Worm (Caenorhabditis elegans): ENCODE data around the gene W01F3.2.

Gene W01F3.2

ce11 chrV:20660025-20660424, at the start of gene W01F3.2:
Gene W01F3.2 (plus strand): TSS chrV:20660325.
- TF ChIP-seq elt-1 (tag; optimal IDR thresholded peaks at IDR 0.05; ENCODE audit: borderline replicate concordance, insufficient read depth) = no peak
- TF ChIP-seq zip-8 (tag; optimal IDR thresholded peaks at IDR 0.05) = no peak
- TF ChIP-seq mab-5 (tag; optimal IDR thresholded peaks at IDR 0.05) = no peak
- TF ChIP-seq nhr-237 (tag; optimal IDR thresholded peaks at IDR 0.05) = no peak
- TF ChIP-seq blmp-1 (tag; optimal IDR thresholded peaks at IDR 0.05) = no peak
- TF ChIP-seq mls-2 (tag; optimal IDR thresholded peaks at IDR 0.05) = no peak
- TF ChIP-seq pha-4 (tag; optimal IDR thresholded peaks at IDR 0.05) = no peak
- no peak for TF ChIP-seq ceh-83 (GFP tag; optimal IDR thresholded peaks at IDR 0.05)
- TF ChIP-seq unc-62 (GFP tag; optimal IDR thresholded peaks at IDR 0.05) = no peak
- no peak for TF ChIP-seq ztf-11 (tag; optimal IDR thresholded peaks at IDR 0.05)
- TF ChIP-seq sptf-1 (tag; optimal IDR thresholded peaks at IDR 0.05) = no peak
- TF ChIP-seq flh-1 (GFP tag; optimal IDR thresholded peaks at IDR 0.05) = no peak
- no peak for TF ChIP-seq unc-120 (tag; optimal IDR thresholded peaks at IDR 0.05; ENCODE audit: poor library complexity, severe bottlenecking)
- no peak for TF ChIP-seq lin-13 (tag; optimal IDR thresholded peaks at IDR 0.05)
- TF ChIP-seq tbx-8 (GFP tag; optimal IDR thresholded peaks at IDR 0.05) = no peak

ce11 chrV:20618632-20619031, 41.5 kb upstream of the W01F3.2 start, which contains the start of gene F46B3.7:
Gene F46B3.7 (minus strand): TSS chrV:20618732.
- no peak for TF ChIP-seq unc-62 (GFP tag; optimal IDR thresholded peaks at IDR 0.05)
- TF ChIP-seq blmp-1 (tag; optimal IDR thresholded peaks at IDR 0.05) = no peak
- no peak for TF ChIP-seq mls-2 (tag; optimal IDR thresholded peaks at IDR 0.05)
- no peak for TF ChIP-seq mep-1 (tag; optimal IDR thresholded peaks at IDR 0.05)
- TF ChIP-seq lin-13 (tag; optimal IDR thresholded peaks at IDR 0.05) = no peak

- no peak for TF ChIP-seq hlh-1 (tag; optimal IDR thresholded peaks at IDR 0.05)
- TF ChIP-seq bed-3 (GFP tag; optimal IDR thresholded peaks at IDR 0.05) = no peak
- TF ChIP-seq elt-1 (tag; optimal IDR thresholded peaks at IDR 0.05; ENCODE audit: borderline replicate concordance, insufficient read depth) = no peak
- TF ChIP-seq pha-4 (tag; optimal IDR thresholded peaks at IDR 0.05) = no peak
- no peak for TF ChIP-seq cnd-1 (tag; optimal IDR thresholded peaks at IDR 0.05)
- TF ChIP-seq nhr-76 (tag; optimal IDR thresholded peaks at IDR 0.05) = no peak
- no peak for TF ChIP-seq M03D4.4 (tag; optimal IDR thresholded peaks at IDR 0.05)
Measured at ce11 chrV:20623060-20623459, 37.1 kb upstream of the W01F3.2 start, which contains the start of gene F46B3.8. Gene F46B3.8 (minus strand): TSS chrV:20623160.

ce11 chrV:20625260-20625659, 34.9 kb upstream of the W01F3.2 start:
- no peak for TF ChIP-seq ztf-11 (tag; optimal IDR thresholded peaks at IDR 0.05)
- no peak for TF ChIP-seq sptf-1 (tag; optimal IDR thresholded peaks at IDR 0.05)
- TF ChIP-seq blmp-1 (tag; optimal IDR thresholded peaks at IDR 0.05) = no peak
- no peak for TF ChIP-seq ces-1 (GFP tag; optimal IDR thresholded peaks at IDR 0.05)
- TF ChIP-seq sem-2 (GFP tag; optimal IDR thresholded peaks at IDR 0.05) = no peak
- no peak for TF ChIP-seq bed-3 (GFP tag; optimal IDR thresholded peaks at IDR 0.05)
- no peak for TF ChIP-seq flh-1 (GFP tag; optimal IDR thresholded peaks at IDR 0.05)
- no peak for TF ChIP-seq lsy-2 (tag; optimal IDR thresholded peaks at IDR 0.05)
- no peak for TF ChIP-seq elt-3 (tag; optimal IDR thresholded peaks at IDR 0.05)
- TF ChIP-seq drap-1 (GFP tag; optimal IDR thresholded peaks at IDR 0.05) = no peak
- TF ChIP-seq tbx-8 (GFP tag; optimal IDR thresholded peaks at IDR 0.05) = no peak
- no peak for TF ChIP-seq unc-120 (tag; optimal IDR thresholded peaks at IDR 0.05; ENCODE audit: poor library complexity, severe bottlenecking)
- no peak for TF ChIP-seq elt-1 (tag; optimal IDR thresholded peaks at IDR 0.05; ENCODE audit: borderline replicate concordance, insufficient read depth)
- TF ChIP-seq nhr-28 (tag; optimal IDR thresholded peaks at IDR 0.05) = no peak
- no peak for TF ChIP-seq unc-62 (GFP tag; optimal IDR thresholded peaks at IDR 0.05)
- TF ChIP-seq nhr-2 (tag; optimal IDR thresholded peaks at IDR 0.05) = no peak
- no peak for TF ChIP-seq ceh-83 (GFP tag; optimal IDR thresholded peaks at IDR 0.05)
- TF ChIP-seq nhr-237 (tag; optimal IDR thresholded peaks at IDR 0.05) = no peak
- no peak for TF ChIP-seq mls-2 (tag; optimal IDR thresholded peaks at IDR 0.05)

- TF ChIP-seq M03D4.4 (tag; optimal IDR thresholded peaks at IDR 0.05) (no peak), unc-120 (tag; optimal IDR thresholded peaks at IDR 0.05; ENCODE audit: poor library complexity, severe bottlenecking) (no peak), flh-1 (GFP tag; optimal IDR thresholded peaks at IDR 0.05) (no peak), nhr-2 (tag; optimal IDR thresholded peaks at IDR 0.05) (no peak), ham-2 (GFP tag; optimal IDR thresholded peaks at IDR 0.05) (no peak), nhr-76 (tag; optimal IDR thresholded peaks at IDR 0.05) (no peak), ceh-39 (tag; optimal IDR thresholded peaks at IDR 0.05) (no peak), lin-13 (tag; optimal IDR thresholded peaks at IDR 0.05) (no peak), ztf-11 (tag; optimal IDR thresholded peaks at IDR 0.05) (no peak), unc-62 (GFP tag; optimal IDR thresholded peaks at IDR 0.05) (no peak), ceh-83 (GFP tag; optimal IDR thresholded peaks at IDR 0.05) (no peak), sem-2 (GFP tag; optimal IDR thresholded peaks at IDR 0.05) (no peak), mep-1 (tag; optimal IDR thresholded peaks at IDR 0.05) (no peak), ceh-43 (GFP tag; optimal IDR thresholded peaks at IDR 0.05) (no peak), tbx-8 (GFP tag; optimal IDR thresholded peaks at IDR 0.05) (no peak), nhr-28 (tag; optimal IDR thresholded peaks at IDR 0.05) (no peak)
Measured at ce11 chrV:20626043-20626761, 33.9 kb upstream of the W01F3.2 start, which contains the start of the genes F46B3.9 and srz-18. Gene F46B3.9 (minus strand): TSS chrV:20626143. Gene srz-18 (plus strand): TSS chrV:20626711.
